Fruit fly (Drosophila melanogaster): ENCODE data around the gene dati.

DNA sequence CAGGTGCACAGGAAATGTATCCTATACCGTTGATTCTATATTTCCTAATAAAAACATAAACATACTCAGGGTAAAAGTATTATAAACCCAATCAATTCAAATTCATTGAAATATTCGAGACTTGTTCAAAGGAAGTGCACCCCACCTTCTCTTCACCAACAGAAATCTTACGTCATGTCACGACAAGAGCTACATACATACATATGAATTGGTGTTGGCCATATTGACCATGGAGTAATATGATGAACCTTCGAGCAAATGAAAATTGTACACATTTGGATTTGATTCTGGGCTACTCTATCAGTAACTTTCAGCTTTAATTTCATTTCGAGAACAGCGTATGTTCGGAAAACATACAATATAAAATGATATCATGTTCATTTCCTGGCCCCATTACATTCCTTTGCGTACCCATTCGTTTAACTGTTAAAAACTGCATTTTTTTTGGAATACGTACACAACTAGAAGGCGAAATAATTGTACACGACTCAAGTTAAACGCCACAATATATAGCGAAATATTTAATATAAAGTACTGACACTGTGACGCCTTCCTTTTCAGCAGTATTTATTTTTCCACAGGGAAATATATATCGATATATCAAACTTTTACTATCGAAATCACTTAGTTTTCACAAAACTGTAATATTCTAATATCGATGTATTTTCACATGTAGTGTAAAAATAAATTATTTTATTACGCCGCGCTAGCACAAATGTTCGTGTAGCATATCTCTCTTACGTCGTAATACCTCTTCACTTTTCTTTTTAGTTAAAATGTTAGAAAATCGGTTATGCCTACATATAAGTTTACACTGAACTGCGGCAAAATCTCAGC is 37.1 kb downstream of the dati start, which contains the start of gene PMCA:
- TF ChIP-seq Dll (optimal IDR thresholded peaks at IDR 0.05) (no peak), pan (optimal IDR thresholded peaks at IDR 0.05) (no peak)

All from whole organism.